Fruit fly (Drosophila melanogaster) whole organism, embryonic: ENCODE results near the gene CG43850.

Experiments used
- Awh ChIP-seq: fragments of 200-800 bp; sonication (Bioruptor generic); IDR thresholded peaks from 2 replicates; pipeline ENCODE4, ENCODE4 v1.3.6; 2022; ENCODE audit warnings: missing biosample characterization, missing genetic modification characterization
- C15 ChIP-seq: fragments of 200-800 bp; sonication (Bioruptor generic); IDR thresholded peaks from 3 replicates; pipeline ENCODE4 v1.3.6; 2022; ENCODE audit warnings: missing biosample characterization, missing genetic modification characterization
- CG10959 ChIP-seq: fragments of 200-800 bp; sonication (Bioruptor generic); IDR thresholded peaks from 2 replicates; pipeline ENCODE4 v1.3.6; 2022; ENCODE audit warnings: missing biosample characterization, missing genetic modification characterization
- CG11085 ChIP-seq: fragments of 200-800 bp; sonication (Bioruptor generic); IDR thresholded peaks from 2 replicates; pipeline ENCODE4 v1.3.6; 2022; ENCODE audit warnings: missing biosample characterization, missing genetic modification characterization
- CG11696 ChIP-seq: fragments of 200-800 bp; sonication (Bioruptor generic); IDR thresholded peaks from 2 replicates; pipeline ENCODE4 v1.3.6; 2022; ENCODE audit warnings: missing biosample characterization, missing genetic modification characterization
- CG2129 ChIP-seq: fragments of 200-800 bp; sonication (Bioruptor generic); IDR thresholded peaks from 2 replicates; pipeline ENCODE4 v1.3.6; 2022; ENCODE audit warnings: missing biosample characterization, missing genetic modification characterization; ENCODE audit not compliant: partially characterized antibody
- CG31224 ChIP-seq: fragments of 200-800 bp; sonication (Bioruptor generic); IDR thresholded peaks from 2 replicates; pipeline ENCODE4 v1.3.6; 2022; ENCODE audit warnings: missing biosample characterization, missing genetic modification characterization
- CG31365 ChIP-seq: fragments of 200-800 bp; sonication (Bioruptor generic); optimal IDR thresholded peaks from 2 replicates; lab custom pipeline; 2018; ENCODE audit warnings: missing biosample characterization, mild to moderate bottlenecking, missing genetic modification characterization
- CG3163 ChIP-seq: fragments of 200-800 bp; sonication (Bioruptor generic); optimal IDR thresholded peaks from 3 replicates; lab custom pipeline; 2016; ENCODE audit warnings: missing biosample characterization, missing genetic modification characterization
- CG34224 ChIP-seq: fragments of 200-800 bp; sonication (Bioruptor generic); IDR thresholded peaks from 3 replicates; pipeline ENCODE4 v1.3.6; 2022; ENCODE audit warnings: missing biosample characterization, missing genetic modification characterization; ENCODE audit not compliant: partially characterized antibody
- CG34376 ChIP-seq: fragments of 200-800 bp; sonication (Bioruptor generic); optimal IDR thresholded peaks from 2 replicates; lab custom pipeline; 2018; ENCODE audit warnings: missing biosample characterization, mild to moderate bottlenecking, missing genetic modification characterization
- CG43689 ChIP-seq: fragments of 200-800 bp; sonication (Bioruptor generic); IDR thresholded peaks from 2 replicates; pipeline ENCODE4 v1.3.6; 2022; ENCODE audit warnings: missing biosample characterization, missing genetic modification characterization
- CG4854 ChIP-seq: fragments of 200-800 bp; sonication (Bioruptor generic); optimal IDR thresholded peaks from 2 replicates; lab custom pipeline; 2016; ENCODE audit warnings: missing biosample characterization, missing genetic modification characterization, inconsistent platforms
- CG6254 ChIP-seq: fragments of 200-800 bp; sonication (Bioruptor generic); optimal IDR thresholded peaks from 3 replicates; lab custom pipeline; 2017; ENCODE audit warnings: mild to moderate bottlenecking, missing biosample characterization, missing genetic modification reagents, missing genetic modification characterization
- CG8924 ChIP-seq: fragments of 200-800 bp; optimal IDR thresholded peaks from 3 replicates; lab custom pipeline; 2019; ENCODE audit warnings: missing biosample characterization, mild to moderate bottlenecking, missing genetic modification characterization, moderate library complexity
- CG9817 ChIP-seq: fragments of 200-800 bp; sonication (Bioruptor generic); optimal IDR thresholded peaks from 2 replicates; lab custom pipeline; 2018; ENCODE audit warnings: missing biosample characterization, mild to moderate bottlenecking, missing genetic modification characterization, moderate library complexity
- D19B ChIP-seq: fragments of 200-800 bp; sonication (Bioruptor generic); optimal IDR thresholded peaks from 2 replicates; lab custom pipeline; 2017; ENCODE audit warnings: missing biosample characterization, mild to moderate bottlenecking, missing genetic modification characterization
- Dbx ChIP-seq: fragments of 200-800 bp; sonication (Bioruptor generic); IDR thresholded peaks from 3 replicates; pipeline ENCODE4 v1.3.6; 2022; ENCODE audit warnings: missing biosample characterization, missing genetic modification characterization
- Fer2 ChIP-seq: fragments of 200-800 bp; sonication (Bioruptor generic); optimal IDR thresholded peaks from 2 replicates; lab custom pipeline; 2018; ENCODE audit warnings: missing biosample characterization, mild to moderate bottlenecking, missing genetic modification characterization, moderate library complexity
- HLH3B ChIP-seq: fragments of 200-800 bp; sonication (Bioruptor generic); IDR thresholded peaks from 2 replicates; pipeline ENCODE4 v1.3.6; 2022; ENCODE audit warnings: missing biosample characterization, missing genetic modification characterization
- HLH4C ChIP-seq: fragments of 200-800 bp; sonication (Bioruptor generic); IDR thresholded peaks from 3 replicates; pipeline ENCODE4 v1.3.6; 2022; ENCODE audit warnings: missing biosample characterization, missing genetic modification characterization; ENCODE audit not compliant: partially characterized antibody
- HLH54F ChIP-seq: fragments of 200-800 bp; sonication (Bioruptor generic); optimal IDR thresholded peaks from 3 replicates; lab custom pipeline; 2016; ENCODE audit warnings: missing biosample characterization, missing genetic modification characterization
- Hr78 ChIP-seq, 2 experiments: fragments of 200-800 bp in 1 of 2; fragments of >200 bp in 1 of 2; sonication (Bioruptor generic) in 1 of 2; optimal IDR thresholded peaks; 2 replicates each; lab custom pipeline; 2017 to 2019; ENCODE audit warnings: missing biosample characterization in 2 of 2, missing genetic modification characterization in 2 of 2, mild to moderate bottlenecking in 1 of 2, moderate library complexity in 1 of 2
- Hsf ChIP-seq: fragments of 200-800 bp; sonication (Bioruptor generic); optimal IDR thresholded peaks from 3 replicates; lab custom pipeline; 2016; ENCODE audit warnings: missing biosample characterization, missing genetic modification characterization
- MTF-1 ChIP-seq: fragments of 200-800 bp; sonication (Bioruptor generic); optimal IDR thresholded peaks from 2 replicates; lab custom pipeline; 2018; ENCODE audit warnings: missing biosample characterization, mild to moderate bottlenecking, missing genetic modification characterization, borderline replicate concordance
- Max ChIP-seq: fragments of 200-800 bp; sonication (Bioruptor generic); optimal IDR thresholded peaks from 2 replicates; lab custom pipeline; 2016; ENCODE audit warnings: missing biosample characterization, mild to moderate bottlenecking, missing genetic modification characterization
- Nf-YC ChIP-seq: fragments of 200-800 bp; optimal IDR thresholded peaks from 3 replicates; lab custom pipeline; 2019; ENCODE audit warnings: missing biosample characterization, mild to moderate bottlenecking, missing genetic modification characterization, moderate library complexity
- Sox100B ChIP-seq: fragments of 200-800 bp; sonication (Bioruptor generic); optimal IDR thresholded peaks from 3 replicates; lab custom pipeline; 2018; ENCODE audit warnings: missing biosample characterization, mild to moderate bottlenecking, missing genetic modification characterization
- Spps ChIP-seq: fragments of 200-800 bp; sonication (Bioruptor generic); optimal IDR thresholded peaks from 2 replicates; lab custom pipeline; 2018; ENCODE audit warnings: missing biosample characterization, mild to moderate bottlenecking, missing genetic modification characterization
- ash1 ChIP-seq: fragments of 200-800 bp; sonication (Bioruptor generic); optimal IDR thresholded peaks from 2 replicates; lab custom pipeline; 2018; ENCODE audit warnings: missing biosample characterization, mild to moderate bottlenecking, missing genetic modification characterization
- bcd ChIP-seq: fragments of 200-800 bp; sonication (Bioruptor generic); optimal IDR thresholded peaks from 2 replicates; lab custom pipeline; 2017; ENCODE audit warnings: missing biosample characterization, mild to moderate bottlenecking, missing genetic modification characterization
- cad ChIP-seq: fragments of >200 bp; optimal IDR thresholded peaks from 2 replicates; lab custom pipeline; 2017; ENCODE audit warnings: missing biosample characterization, missing genetic modification characterization
- chinmo ChIP-seq: fragments of 200-800 bp; sonication (Bioruptor generic); IDR thresholded peaks from 4 replicates; pipeline ENCODE4 v1.3.6; 2022; ENCODE audit warnings: missing biosample characterization, missing genetic modification characterization; ENCODE audit not compliant: partially characterized antibody
- crc ChIP-seq: fragments of 200-800 bp; sonication (Bioruptor generic); optimal IDR thresholded peaks from 2 replicates; lab custom pipeline; 2016; ENCODE audit warnings: missing biosample characterization, missing genetic modification characterization
- dpn ChIP-seq, 2 experiments: fragments of 200-800 bp; sonication (Bioruptor generic); optimal IDR thresholded peaks; 3 replicates each; lab custom pipeline; 2016; ENCODE audit warnings: missing biosample characterization in 2 of 2, missing genetic modification characterization in 2 of 2
- ftz-f1 ChIP-seq: fragments of 200-800 bp; sonication (Bioruptor generic); optimal IDR thresholded peaks from 2 replicates; lab custom pipeline; 2016; ENCODE audit warnings: missing biosample characterization, missing genetic modification characterization
- grau ChIP-seq: fragments of 200-800 bp; optimal IDR thresholded peaks from 3 replicates; lab custom pipeline; 2019; ENCODE audit warnings: missing biosample characterization, mild to moderate bottlenecking, missing genetic modification characterization, moderate library complexity
- grn ChIP-seq: fragments of 200-800 bp; sonication (Bioruptor generic); optimal IDR thresholded peaks from 3 replicates; lab custom pipeline; 2017; ENCODE audit warnings: missing biosample characterization, missing genetic modification characterization
- ind ChIP-seq: fragments of 200-800 bp; sonication (Bioruptor generic); optimal IDR thresholded peaks from 3 replicates; lab custom pipeline; 2016; ENCODE audit warnings: missing biosample characterization, missing genetic modification characterization
- jumu ChIP-seq: fragments of 200-800 bp; sonication (Bioruptor generic); optimal IDR thresholded peaks from 3 replicates; lab custom pipeline; 2016; ENCODE audit warnings: missing biosample characterization, missing genetic modification characterization
- nom ChIP-seq: fragments of 200-800 bp; sonication (Bioruptor generic); optimal IDR thresholded peaks from 2 replicates; lab custom pipeline; 2017; ENCODE audit warnings: missing biosample characterization, missing genetic modification characterization, mild to moderate bottlenecking, moderate library complexity, missing genetic modification reagents
- odd ChIP-seq: fragments of 200-800 bp; sonication (Bioruptor generic); optimal IDR thresholded peaks from 2 replicates; lab custom pipeline; 2017; ENCODE audit warnings: missing biosample characterization, mild to moderate bottlenecking, missing genetic modification characterization
- p53 ChIP-seq: fragments of 200-800 bp; sonication (Bioruptor generic); optimal IDR thresholded peaks from 2 replicates; lab custom pipeline; 2016; ENCODE audit warnings: missing biosample characterization, missing genetic modification characterization
- pb ChIP-seq: fragments of 200-800 bp; sonication (Bioruptor generic); optimal IDR thresholded peaks from 3 replicates; lab custom pipeline; 2016; ENCODE audit warnings: missing biosample characterization, missing genetic modification characterization
- pnt ChIP-seq: fragments of 200-800 bp; sonication (Bioruptor generic); optimal IDR thresholded peaks from 3 replicates; lab custom pipeline; 2016; ENCODE audit warnings: missing biosample characterization, missing genetic modification characterization
- pros ChIP-seq: fragments of 200-800 bp; sonication (Bioruptor generic); optimal IDR thresholded peaks from 3 replicates; lab custom pipeline; 2019; ENCODE audit warnings: missing biosample characterization, mild to moderate bottlenecking, missing genetic modification characterization, moderate library complexity
- pzg ChIP-seq: fragments of 200-800 bp; sonication (Bioruptor generic); optimal IDR thresholded peaks from 3 replicates; lab custom pipeline; 2018; ENCODE audit warnings: missing biosample characterization, mild to moderate bottlenecking, missing genetic modification characterization, moderate library complexity
- tgo ChIP-seq: fragments of 200-800 bp; sonication (Bioruptor generic); IDR thresholded peaks from 3 replicates; pipeline ENCODE4 v1.3.6; 2022; ENCODE audit warnings: missing biosample characterization, missing genetic modification characterization
- z ChIP-seq: fragments of 200-800 bp; sonication (Bioruptor generic); IDR thresholded peaks from 3 replicates; pipeline ENCODE4 v1.3.6; 2022; ENCODE audit warnings: missing biosample characterization, missing genetic modification characterization
- zen2 ChIP-seq: fragments of 200-800 bp; sonication (Bioruptor generic); IDR thresholded peaks from 3 replicates; pipeline ENCODE4 v1.3.6; 2022; ENCODE audit warnings: missing biosample characterization, missing genetic modification characterization; ENCODE audit not compliant: partially characterized antibody

Gene CG43850

DNA sequence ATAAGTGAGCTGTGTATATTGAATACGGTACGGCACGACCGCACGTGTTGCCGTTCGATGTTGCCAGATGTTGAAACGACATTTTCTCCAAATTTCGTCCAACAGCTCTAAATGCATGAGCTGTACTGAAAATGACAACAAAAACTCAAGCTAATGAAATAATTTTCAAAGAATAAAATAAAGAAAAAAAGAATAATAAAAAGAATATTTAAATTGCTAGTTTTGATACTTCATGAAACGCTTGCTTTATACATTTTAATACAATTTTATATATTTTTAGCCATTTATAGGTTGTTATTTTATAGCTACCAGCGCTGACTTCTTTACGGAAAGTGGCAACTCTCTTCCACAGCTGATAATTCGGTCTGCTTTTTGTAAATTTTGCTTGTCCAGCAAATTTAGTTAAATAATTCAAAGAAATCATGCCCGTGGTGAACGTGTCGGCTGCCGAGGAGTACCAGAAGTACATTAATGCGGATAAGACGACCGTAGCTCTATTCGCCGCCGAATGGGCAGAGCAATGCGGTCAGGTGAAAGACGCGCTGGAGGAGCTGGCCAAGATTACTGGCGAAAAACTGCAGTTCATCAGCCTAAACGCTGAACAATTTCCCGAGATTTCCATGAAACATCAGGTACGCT lies 49.0 kb upstream of the CG43850 start, which contains the start of the genes Nnp-1 and Grx3 (continued):
- TF ChIP-seq Fer2 (peak; percentile 54), CG31224 (GFP tag; lab: Robert Waterston, UW) (no peak), CG2129 (GFP tag; lab: Robert Waterston, UW) (no peak), Sox100B (no peak), odd (GFP tag; lab: Kevin White, UChicago) (no peak), pros (no peak), Dbx (GFP tag; lab: Robert Waterston, UW) (peak; percentile 16; the same call in 1 of the 3 replicates), Max (GFP tag; lab: Kevin White, UChicago) (peak; percentile 98), dpn (GFP tag; optimal IDR thresholded peaks at IDR 0.05; lab: Kevin White, UChicago) (peak in 1 of 2 experiments; percentile 60), CG43689 (GFP tag; lab: Robert Waterston, UW) (no peak), chinmo (GFP tag; lab: Robert Waterston, UW) (no peak), crc (GFP tag; lab: Kevin White, UChicago) (no peak), Spps (tag; lab: Kevin White, UChicago) (no peak), Hr78 (GFP tag; optimal IDR thresholded peaks at IDR 0.05; lab: Kevin White, UChicago) (no peak), CG31365 (no peak), CG34224 (0 out of 3 replicates have a peak, but pooled peaks have one; percentile 11), CG9817 (tag; lab: Kevin White, UChicago) (peak; percentile 73), CG6254 (peak; percentile 5), ftz-f1 (GFP tag; lab: Kevin White, UChicago) (no peak), D19B (GFP tag; lab: Kevin White, UChicago) (no peak), zen2 (GFP tag; lab: Robert Waterston, UW) (no peak), HLH3B (GFP tag; lab: Robert Waterston, UW) (no peak), bcd (GFP tag; lab: Kevin White, UChicago) (peak; percentile 45), CG8924 (tag; lab: Kevin White, UChicago) (no peak), HLH4C (GFP tag; lab: Robert Waterston, UW) (no peak), pzg (GFP tag; lab: Kevin White, UChicago) (peak; percentile 49), ash1 (no peak), p53 (GFP tag; lab: Kevin White, UChicago) (no peak), grn (GFP tag; lab: Kevin White, UChicago) (no peak), jumu (GFP tag; lab: Kevin White, UChicago) (no peak), Nf-YC (tag; lab: Kevin White, UChicago) (no peak), CG11696 (GFP tag; lab: Robert Waterston, UW) (no peak)

- TF ChIP-seq Max (GFP tag; lab: Kevin White, UChicago) (no peak), CG10959 (GFP tag; lab: Robert Waterston, UW) (no peak), Awh (GFP tag; lab: Robert Waterston, UW) (no peak), CG31224 (GFP tag; lab: Robert Waterston, UW) (no peak), C15 (no peak), tgo (GFP tag; lab: Robert Waterston, UW) (no peak), CG8924 (tag; lab: Kevin White, UChicago) (peak; percentile 27), z (GFP tag; lab: Robert Waterston, UW) (no peak), MTF-1 (GFP tag; lab: Kevin White, UChicago) (no peak), CG3163 (GFP tag; lab: Kevin White, UChicago) (no peak), pb (GFP tag; lab: Kevin White, UChicago) (no peak), CG34376 (GFP tag; lab: Kevin White, UChicago) (peak; percentile 35), HLH54F (GFP tag; lab: Kevin White, UChicago) (no peak), Hsf (peak; percentile 32), nom (GFP tag; lab: Kevin White, UChicago) (no peak), ind (GFP tag; lab: Kevin White, UChicago) (no peak), pnt (GFP tag; lab: Kevin White, UChicago) (no peak), CG11085 (GFP tag; lab: Robert Waterston, UW) (no peak), cad (GFP tag; lab: Kevin White, UChicago) (no peak), CG31365 (no peak), CG43689 (GFP tag; lab: Robert Waterston, UW) (no peak), grau (peak; percentile 50), CG4854 (GFP tag; lab: Kevin White, UChicago) (no peak)
Observed at dm6 chr2L:13367378-13367777, 47.9 kb upstream of the CG43850 start, which contains the start of gene Tap42. Gene Tap42 (plus strand): TSS chr2L:13367617.
